Worm (Caenorhabditis elegans) whole organism, midembryonic: ENCODE data around the gene srd-46.

Source experiments
- cog-1 ChIP-seq: sonication (generic microtip); optimal IDR thresholded peaks from 2 replicates; lab custom pipeline; 2016; ENCODE audit warnings: missing genetic modification characterization, missing compliant biosample characterization
- klf-2 ChIP-seq: fragments of 200-800 bp; sonication (Bioruptor generic); conservative IDR thresholded peaks from 2 replicates; pipeline ENCODE4 v1.3.6; 2022; ENCODE audit warnings: missing genetic modification reagents, missing genetic modification characterization, missing compliant biosample characterization
- ref-1 ChIP-seq: fragments of 200-800 bp; sonication (Bioruptor generic); conservative IDR thresholded peaks from 2 replicates; pipeline ENCODE4 v1.3.6; 2022; ENCODE audit warnings: missing genetic modification reagents, missing genetic modification characterization, missing compliant biosample characterization
- tab-1 ChIP-seq: fragments of 200-800 bp; sonication (Bioruptor generic); IDR thresholded peaks from 2 replicates; pipeline ENCODE4 v1.3.6; 2022; ENCODE audit warnings: missing genetic modification characterization, missing compliant biosample characterization

DNA sequence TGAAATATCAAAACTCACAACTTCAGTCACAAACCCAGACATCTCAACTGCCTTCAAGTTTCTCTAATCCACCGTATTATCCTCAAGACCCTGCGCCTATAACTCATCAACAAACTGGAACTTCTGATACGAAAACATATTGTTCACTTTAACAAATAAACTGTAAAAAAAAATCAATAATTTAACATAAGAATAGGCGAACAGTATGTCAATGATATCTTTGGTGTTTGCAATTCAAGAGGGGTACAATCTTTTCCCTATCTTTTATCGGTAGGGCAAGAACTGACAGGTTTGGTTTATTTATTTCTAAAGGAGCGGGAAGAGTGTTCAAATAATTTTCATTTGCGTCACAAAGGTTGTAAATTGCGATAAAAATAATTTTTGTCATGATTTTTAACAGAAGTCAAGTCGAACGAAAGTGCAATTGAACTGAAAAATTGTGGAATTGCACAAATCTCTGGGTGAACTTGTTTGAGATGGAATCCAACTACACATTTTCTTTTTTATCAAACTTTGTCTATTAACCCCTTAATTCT lies 31.1 kb downstream of the srd-46 start:
- TF ChIP-seq tab-1 (GFP tag; lab: Robert Waterston, UW): no peak
- TF ChIP-seq cog-1 (tag; lab: Kevin White, UChicago): peak; percentile 87
- no peak for TF ChIP-seq ref-1
- peak; percentile 44; the same call in 1 of the 2 replicates for TF ChIP-seq klf-2 (GFP tag; lab: Robert Waterston, UW)
